Worm (Caenorhabditis elegans) whole organism, L4 larva: ENCODE results near the gene sumv-2.

Experiments used
- ceh-20 ChIP-seq: fragments of 200-800 bp; sonication (Bioruptor generic); IDR thresholded peaks from 2 replicates; pipeline ENCODE4 v1.3.6; 2022; ENCODE audit warnings: missing genetic modification reagents, missing genetic modification characterization, missing compliant biosample characterization
- daf-16 ChIP-seq, 3 experiments: sonication (generic microtip); optimal IDR thresholded peaks; 2 replicates each; lab custom pipeline; 2016 to 2017; ENCODE audit warnings: missing genetic modification characterization in 3 of 3, missing genetic modification reagents in 3 of 3, mild to moderate bottlenecking in 2 of 3, missing compliant biosample characterization in 2 of 3, missing biosample characterization in 1 of 3, moderate library complexity in 1 of 3
- daf-19 ChIP-seq: fragments of 200-800 bp; sonication (Bioruptor generic); conservative IDR thresholded peaks from 2 replicates; pipeline ENCODE4 v1.3.6; 2022; ENCODE audit warnings: missing genetic modification characterization, missing compliant biosample characterization
- dpl-1 ChIP-seq: fragments of 150-350 bp; optimal IDR thresholded peaks from 2 replicates; lab custom pipeline; 2014; ENCODE audit warnings: missing biosample characterization, missing genetic modification reagents, missing genetic modification characterization
- lir-3 ChIP-seq: sonication (generic microtip); optimal IDR thresholded peaks from 2 replicates; lab custom pipeline; 2016; ENCODE audit warnings: mild to moderate bottlenecking, missing genetic modification characterization, missing compliant biosample characterization
- madf-5 ChIP-seq, 2 experiments: fragments of 200-800 bp; sonication (Bioruptor generic); IDR thresholded peaks; 2 replicates each; pipeline ENCODE4 v1.3.6; 2022; ENCODE audit warnings: missing compliant biosample characterization in 2 of 2, missing genetic modification characterization in 2 of 2
- tra-1 ChIP-seq: fragments of 200-800 bp; sonication (Bioruptor generic); IDR thresholded peaks from 2 replicates; pipeline ENCODE4 v1.3.6; 2022; ENCODE audit warnings: missing genetic modification reagents, missing genetic modification characterization, missing compliant biosample characterization

DNA sequence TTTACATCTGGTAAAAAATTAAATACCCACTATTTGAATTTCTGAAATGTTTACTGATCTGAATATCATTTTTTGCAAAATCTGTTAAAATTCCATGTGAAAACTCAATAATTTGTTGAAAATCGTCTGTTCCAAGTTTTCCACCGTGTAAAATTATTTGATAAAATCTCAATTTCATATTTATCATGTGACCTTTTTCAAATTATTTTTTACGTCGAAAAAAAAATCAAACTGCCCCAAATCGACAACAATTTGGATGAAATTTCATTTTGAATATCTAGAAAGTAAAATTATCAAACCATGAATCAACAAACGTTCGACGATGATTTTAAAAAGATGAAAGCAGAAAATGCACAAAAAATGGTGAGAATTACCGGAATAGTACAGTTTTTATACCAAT is 37.8 kb downstream of the sumv-2 start, which contains the start of gene F41F3.9:
- TF ChIP-seq tra-1 (GFP tag; lab: Robert Waterston, UW), result no peak
- no peak for TF ChIP-seq daf-19 (GFP tag; lab: Robert Waterston, UW)
- TF ChIP-seq dpl-1 (GFP tag; lab: Kevin White, UChicago), result no peak
- TF ChIP-seq madf-5 (GFP tag; IDR thresholded peaks at IDR 0.05; lab: Robert Waterston, UW), result no peak
- TF ChIP-seq ceh-20 (GFP tag; lab: Robert Waterston, UW), result no peak
- no peak for TF ChIP-seq daf-16 (GFP tag; optimal IDR thresholded peaks at IDR 0.05; lab: Kevin White, UChicago)
- no peak for TF ChIP-seq daf-16 (tag; optimal IDR thresholded peaks at IDR 0.05; lab: Kevin White, UChicago)
- TF ChIP-seq lir-3 (tag; lab: Kevin White, UChicago), result no peak
